Worm (Caenorhabditis elegans): ENCODE results near the gene F56D6.11.
A peak's percentile ranks its signal among the peaks of the same experiment; 100 is the strongest.

Gene F56D6.11

ce11 chrIV:3860419-3860818, 45.9 kb downstream of the F56D6.11 start:
- TF ChIP-seq snpc-4 (tag; optimal IDR thresholded peaks at IDR 0.05) (no peak), ztf-4 (tag; optimal IDR thresholded peaks at IDR 0.05) (no peak), nhr-76 (tag; optimal IDR thresholded peaks at IDR 0.05) (no peak), ZK546.5 (tag; optimal IDR thresholded peaks at IDR 0.05) (no peak), mml-1 (tag; optimal IDR thresholded peaks at IDR 0.05) (no peak), egl-27 (tag; optimal IDR thresholded peaks at IDR 0.05) (no peak), eor-1 (tag; optimal IDR thresholded peaks at IDR 0.05) (no peak), skn-1 (tag; optimal IDR thresholded peaks at IDR 0.05) (no peak), elt-1 (tag; optimal IDR thresholded peaks at IDR 0.05) (no peak), fkh-2 (tag; optimal IDR thresholded peaks at IDR 0.05) (no peak), pqm-1 (tag; optimal IDR thresholded peaks at IDR 0.05) (no peak), ceh-16 (tag; optimal IDR thresholded peaks at IDR 0.05) (no peak), nhr-12 (tag; optimal IDR thresholded peaks at IDR 0.05) (no peak), lin-15B (tag; optimal IDR thresholded peaks at IDR 0.05) (no peak), pha-4 (tag; optimal IDR thresholded peaks at IDR 0.05) (no peak)

- TF ChIP-seq elt-2 (tag; optimal IDR thresholded peaks at IDR 0.05): no peak
- TF ChIP-seq R02D3.7 (tag; optimal IDR thresholded peaks at IDR 0.05): no peak
- no peak for TF ChIP-seq tbx-2 (tag; optimal IDR thresholded peaks at IDR 0.05)
- no peak for TF ChIP-seq unc-62 (GFP tag; optimal IDR thresholded peaks at IDR 0.05)
- TF ChIP-seq nhr-67 (tag; optimal IDR thresholded peaks at IDR 0.05): no peak
- TF ChIP-seq mdl-1 (tag; optimal IDR thresholded peaks at IDR 0.05): no peak
- no peak for TF ChIP-seq mml-1 (tag; optimal IDR thresholded peaks at IDR 0.05)
- no peak for TF ChIP-seq daf-12 (tag; optimal IDR thresholded peaks at IDR 0.05)
- no peak for TF ChIP-seq nhr-76 (tag; optimal IDR thresholded peaks at IDR 0.05)
- no peak for TF ChIP-seq sea-2 (GFP tag; optimal IDR thresholded peaks at IDR 0.05)
- no peak for TF ChIP-seq nhr-28 (tag; optimal IDR thresholded peaks at IDR 0.05)
- TF ChIP-seq ceh-28 (tag; optimal IDR thresholded peaks at IDR 0.05): no peak
- TF ChIP-seq snpc-4 (tag; optimal IDR thresholded peaks at IDR 0.05): no peak
- no peak for TF ChIP-seq ceh-16 (tag; optimal IDR thresholded peaks at IDR 0.05)
Observed at ce11 chrIV:3859552-3859951, 46.7 kb downstream of the F56D6.11 start.

- no peak for TF ChIP-seq sea-2 (GFP tag; optimal IDR thresholded peaks at IDR 0.05)
- no peak for TF ChIP-seq mdl-1 (tag; optimal IDR thresholded peaks at IDR 0.05)
- no peak for TF ChIP-seq lsy-12 (tag; optimal IDR thresholded peaks at IDR 0.05)
- no peak for TF ChIP-seq nfya-1 (tag; optimal IDR thresholded peaks at IDR 0.05; ENCODE audit: insufficient read depth)
- TF ChIP-seq lin-39 (tag; optimal IDR thresholded peaks at IDR 0.05): peak; percentile 7
- TF ChIP-seq aly-2 (tag; optimal IDR thresholded peaks at IDR 0.05): no peak
Observed at ce11 chrIV:3857999-3858552, 48.2 kb downstream of the F56D6.11 start.

- TF ChIP-seq lin-39 (tag; optimal IDR thresholded peaks at IDR 0.05) (peak; percentile 21), nfya-1 (tag; optimal IDR thresholded peaks at IDR 0.05; ENCODE audit: insufficient read depth) (peak; percentile 65), nhr-23 (tag; optimal IDR thresholded peaks at IDR 0.05) (no peak)
Observed at ce11 chrIV:3856190-3856589, 50.1 kb downstream of the F56D6.11 start.
